Worm (Caenorhabditis elegans): ENCODE measurements around the gene tni-1.

DNA sequence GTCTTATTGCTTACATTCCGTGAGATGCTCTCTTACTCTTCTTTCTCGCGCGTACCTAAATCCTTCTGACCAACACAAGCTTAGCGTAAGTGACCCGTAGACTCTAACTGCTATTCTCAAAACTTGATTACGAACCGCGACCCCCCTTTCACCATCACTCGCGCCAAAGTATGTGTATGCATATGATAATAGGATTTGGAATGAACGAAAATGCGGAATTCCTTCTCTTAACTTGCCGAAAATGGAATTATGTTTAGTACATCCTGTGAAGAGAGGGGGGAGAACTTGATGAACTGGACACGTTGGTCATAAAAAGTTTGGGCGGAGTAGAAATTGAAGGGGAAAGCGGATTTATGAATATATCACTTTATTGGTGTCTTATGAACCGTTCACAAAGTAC, 9.6 kb upstream of the tni-1 start:
- no peak for TF ChIP-seq elt-3 (tag; optimal IDR thresholded peaks at IDR 0.05)
- TF ChIP-seq pha-4 (tag; optimal IDR thresholded peaks at IDR 0.05) = no peak
- TF ChIP-seq nhr-25 (tag; optimal IDR thresholded peaks at IDR 0.05) = no peak
- no peak for TF ChIP-seq nhr-76 (tag; optimal IDR thresholded peaks at IDR 0.05)
- TF ChIP-seq lin-15B (tag; optimal IDR thresholded peaks at IDR 0.05) = no peak
- no peak for TF ChIP-seq skn-1 (tag; optimal IDR thresholded peaks at IDR 0.05)
- TF ChIP-seq unc-62 (GFP tag; optimal IDR thresholded peaks at IDR 0.05) = no peak
- no peak for TF ChIP-seq pqm-1 (tag; optimal IDR thresholded peaks at IDR 0.05)
- no peak for TF ChIP-seq eor-1 (tag; optimal IDR thresholded peaks at IDR 0.05)
- TF ChIP-seq elt-2 (tag; optimal IDR thresholded peaks at IDR 0.05) = no peak
- TF ChIP-seq lin-39 (tag; optimal IDR thresholded peaks at IDR 0.05) = no peak
- TF ChIP-seq unc-39 (tag; optimal IDR thresholded peaks at IDR 0.05) = no peak

Data from whole organism, L3 larva.